Worm (Caenorhabditis elegans) whole organism, young adult: Measurements from ENCODE around the gene Y22D7AL.10.

Source experiments
- K11D2.4 ChIP-seq: fragments of 200-800 bp; sonication (Bioruptor generic); IDR thresholded peaks from 2 replicates; pipeline ENCODE4 v1.3.6; 2022; ENCODE audit warnings: missing genetic modification reagents, missing genetic modification characterization, missing compliant biosample characterization
- madf-10 ChIP-seq: sonication (generic microtip); optimal IDR thresholded peaks from 2 replicates; lab custom pipeline; 2016; ENCODE audit warnings: mild to moderate bottlenecking, missing genetic modification characterization, missing compliant biosample characterization

ce11 chrIII:1612974-1613568 is 5.7 kb downstream of the Y22D7AL.10 start:
- no peak for TF ChIP-seq madf-10 (tag; lab: Kevin White, UChicago)
- TF ChIP-seq K11D2.4 (GFP tag; lab: Robert Waterston, UW): no peak
